1 worm cellular context compared by ENCODE assay signal in genomic region chrIV:5744114-5744513, ce11.
TF ChIP-seq lines count a peak whose summit lies in the region.

C45E5.1 (plus strand) TSS chrIV:5744403.

TF ChIP-seq in whole organism, L4 larva, 104 proteins besides CTCF, POLR2A, EP300 and RAD21 (continued from another document):
- TF ChIP-seq madf-9 (GFP tag; conservative IDR thresholded peaks at IDR 0.05; lab: Robert Waterston, UW) (no peak), dve-1 (tag; optimal IDR thresholded peaks at IDR 0.05; lab: Kevin White, UChicago; ENCODE audit: insufficient read depth) (peak; percentile 17), nhr-77 (tag; optimal IDR thresholded peaks at IDR 0.05; lab: Kevin White, UChicago) (peak; percentile 10), dpl-1 (GFP tag; optimal IDR thresholded peaks at IDR 0.05; lab: Kevin White, UChicago) (no peak)
